Worm (Caenorhabditis elegans): ENCODE measurements around the gene T06E4.21.

DNA sequence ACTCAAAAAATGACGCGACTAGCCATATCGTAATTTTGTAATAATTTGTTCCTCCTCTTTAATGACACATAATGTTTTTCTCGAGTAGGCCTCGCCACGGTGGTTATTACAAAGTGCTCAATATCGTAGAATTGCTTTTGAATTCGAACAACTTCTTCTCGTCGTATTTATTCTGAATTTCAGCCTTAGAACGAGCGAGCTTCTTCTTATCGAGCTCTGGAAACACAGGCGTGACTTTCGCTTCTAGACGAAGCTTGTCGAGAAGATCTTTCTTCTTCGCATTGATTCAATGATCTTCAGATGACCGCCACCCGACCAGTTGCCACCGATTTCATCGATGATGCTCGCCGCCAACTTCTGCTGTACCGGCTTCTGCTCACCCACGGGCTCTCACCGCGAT, at the start of gene T06E4.21:
- no peak for TF ChIP-seq jun-1 (tag; optimal IDR thresholded peaks at IDR 0.05)
- TF ChIP-seq sptf-1 (tag; optimal IDR thresholded peaks at IDR 0.05), result no peak
- TF ChIP-seq fkh-10 (GFP tag; optimal IDR thresholded peaks at IDR 0.05), result no peak
- no peak for TF ChIP-seq unc-62 (GFP tag; optimal IDR thresholded peaks at IDR 0.05)
- no peak for TF ChIP-seq nhr-20 (tag; optimal IDR thresholded peaks at IDR 0.05)
- TF ChIP-seq mep-1 (tag; optimal IDR thresholded peaks at IDR 0.05), result no peak
- no peak for TF ChIP-seq grh-1 (GFP tag; IDR thresholded peaks at IDR 0.05)
- TF ChIP-seq ztf-4 (tag; optimal IDR thresholded peaks at IDR 0.05), result no peak
- no peak for TF ChIP-seq aly-2 (tag; optimal IDR thresholded peaks at IDR 0.05)
- TF ChIP-seq nhr-12 (tag; optimal IDR thresholded peaks at IDR 0.05), result no peak
- TF ChIP-seq nhr-28 (tag; optimal IDR thresholded peaks at IDR 0.05), result no peak
